Fruit fly (Drosophila melanogaster) whole organism, embryonic: ENCODE results near the gene defl.

ENCODE experiments used
- Abd-B ChIP-seq: fragments of 200-800 bp; sonication (Bioruptor generic); optimal IDR thresholded peaks from 2 replicates; lab custom pipeline; 2018; ENCODE audit warnings: missing biosample characterization, mild to moderate bottlenecking, missing genetic modification characterization, moderate library complexity
- Antp ChIP-seq: fragments of 200-800 bp; sonication (Bioruptor generic); optimal IDR thresholded peaks from 3 replicates; lab custom pipeline; 2016; ENCODE audit warnings: missing biosample characterization, missing genetic modification characterization
- BtbVII ChIP-seq: fragments of 200-800 bp; sonication (Bioruptor generic); optimal IDR thresholded peaks from 3 replicates; lab custom pipeline; 2017; ENCODE audit warnings: missing biosample characterization, mild to moderate bottlenecking, missing genetic modification characterization
- CG10147 ChIP-seq: fragments of 200-800 bp; sonication (Bioruptor generic); optimal IDR thresholded peaks from 2 replicates; lab custom pipeline; 2019; ENCODE audit warnings: missing biosample characterization, mild to moderate bottlenecking, missing genetic modification characterization, moderate library complexity
- CG10209 ChIP-seq: fragments of 200-800 bp; sonication (Bioruptor generic); optimal IDR thresholded peaks from 3 replicates; lab custom pipeline; 2017; ENCODE audit warnings: missing biosample characterization, mild to moderate bottlenecking, missing genetic modification characterization, missing genetic modification reagents
- CG10654 ChIP-seq: fragments of 200-800 bp; sonication (Bioruptor generic); optimal IDR thresholded peaks from 2 replicates; lab custom pipeline; 2016; ENCODE audit warnings: missing biosample characterization, missing genetic modification characterization
- CG10959 ChIP-seq: fragments of 200-800 bp; sonication (Bioruptor generic); IDR thresholded peaks from 2 replicates; pipeline ENCODE4 v1.3.6; 2022; ENCODE audit warnings: missing biosample characterization, missing genetic modification characterization
- CG11504 ChIP-seq: fragments of 200-800 bp; sonication (Bioruptor generic); optimal IDR thresholded peaks from 3 replicates; lab custom pipeline; 2019; ENCODE audit warnings: missing biosample characterization, mild to moderate bottlenecking, missing genetic modification characterization, moderate library complexity
- CG12769 ChIP-seq: fragments of 200-800 bp; sonication (Bioruptor generic); optimal IDR thresholded peaks from 2 replicates; lab custom pipeline; 2019; ENCODE audit warnings: missing biosample characterization, mild to moderate bottlenecking, missing genetic modification characterization, moderate library complexity
- CG14014 ChIP-seq: fragments of 200-800 bp; sonication (Bioruptor generic); IDR thresholded peaks from 2 replicates; pipeline ENCODE4 v1.3.6; 2022; ENCODE audit warnings: missing biosample characterization, missing genetic modification characterization
- CG15269 ChIP-seq: fragments of 200-800 bp; sonication (Bioruptor generic); optimal IDR thresholded peaks from 2 replicates; lab custom pipeline; 2018; ENCODE audit warnings: missing biosample characterization, mild to moderate bottlenecking, missing genetic modification characterization, moderate library complexity
- CG17612 ChIP-seq: fragments of 200-800 bp; sonication (Bioruptor generic); IDR thresholded peaks from 2 replicates; pipeline ENCODE4 v1.3.6; 2022; ENCODE audit warnings: missing biosample characterization, missing genetic modification characterization
- CG17829 ChIP-seq: fragments of 200-800 bp; optimal IDR thresholded peaks from 2 replicates; lab custom pipeline; 2019; ENCODE audit warnings: missing biosample characterization, mild to moderate bottlenecking, missing genetic modification characterization, moderate library complexity
- CG1792 ChIP-seq: fragments of 200-800 bp; sonication (Bioruptor generic); optimal IDR thresholded peaks from 2 replicates; lab custom pipeline; 2016; ENCODE audit warnings: missing biosample characterization, missing genetic modification characterization
- CG18599 ChIP-seq: fragments of 200-800 bp; sonication (Bioruptor generic); optimal IDR thresholded peaks from 3 replicates; lab custom pipeline; 2017; ENCODE audit warnings: missing biosample characterization, missing genetic modification characterization, mild to moderate bottlenecking, moderate library complexity, missing genetic modification reagents
- CG2129 ChIP-seq: fragments of 200-800 bp; sonication (Bioruptor generic); IDR thresholded peaks from 2 replicates; pipeline ENCODE4 v1.3.6; 2022; ENCODE audit warnings: missing biosample characterization, missing genetic modification characterization; ENCODE audit not compliant: partially characterized antibody
- CG3407 ChIP-seq: fragments of 200-800 bp; sonication (Bioruptor generic); optimal IDR thresholded peaks from 2 replicates; lab custom pipeline; 2018; ENCODE audit warnings: missing biosample characterization, mild to moderate bottlenecking, missing genetic modification characterization
- CG4328 ChIP-seq: fragments of 200-800 bp; sonication (Bioruptor generic); optimal IDR thresholded peaks from 3 replicates; lab custom pipeline; 2017; ENCODE audit warnings: missing biosample characterization, missing genetic modification reagents, missing genetic modification characterization
- CG4854 ChIP-seq: fragments of 200-800 bp; sonication (Bioruptor generic); optimal IDR thresholded peaks from 2 replicates; lab custom pipeline; 2016; ENCODE audit warnings: missing biosample characterization, missing genetic modification characterization, inconsistent platforms
- CG7786 ChIP-seq: fragments of 200-800 bp; sonication (Bioruptor generic); optimal IDR thresholded peaks from 2 replicates; lab custom pipeline; 2016; ENCODE audit warnings: missing biosample characterization, missing genetic modification characterization
- CG8089 ChIP-seq: fragments of 200-800 bp; sonication (Bioruptor generic); optimal IDR thresholded peaks from 3 replicates; lab custom pipeline; 2016; ENCODE audit warnings: missing biosample characterization, missing genetic modification characterization
- Hand ChIP-seq: fragments of 200-800 bp; sonication (Bioruptor generic); optimal IDR thresholded peaks from 2 replicates; lab custom pipeline; 2017; ENCODE audit warnings: mild to moderate bottlenecking, missing biosample characterization, missing genetic modification reagents, missing genetic modification characterization
- Lpt ChIP-seq: fragments of >200 bp; optimal IDR thresholded peaks from 2 replicates; lab custom pipeline; 2018; ENCODE audit warnings: missing biosample characterization, missing genetic modification characterization
- NC2α ChIP-seq: fragments of 200-800 bp; sonication (Bioruptor generic); optimal IDR thresholded peaks from 2 replicates; lab custom pipeline; 2016; ENCODE audit warnings: missing biosample characterization, missing genetic modification characterization
- Neu2 ChIP-seq: fragments of 200-800 bp; sonication (Bioruptor generic); optimal IDR thresholded peaks from 3 replicates; lab custom pipeline; 2016; ENCODE audit warnings: missing biosample characterization, missing genetic modification characterization, borderline replicate concordance
- Ptx1 ChIP-seq: fragments of 200-800 bp; sonication (Bioruptor generic); IDR thresholded peaks from 2 replicates; pipeline ENCODE4 v1.3.6; 2022; ENCODE audit warnings: missing biosample characterization, missing genetic modification characterization
- Sry-δ ChIP-seq: fragments of 200-800 bp; sonication (Bioruptor generic); optimal IDR thresholded peaks from 2 replicates; lab custom pipeline; 2016; ENCODE audit warnings: missing biosample characterization, missing genetic modification characterization
- Vsx1 ChIP-seq: fragments of 200-800 bp; sonication (Bioruptor generic); optimal IDR thresholded peaks from 2 replicates; lab custom pipeline; 2017; ENCODE audit warnings: missing biosample characterization, mild to moderate bottlenecking, missing genetic modification characterization, missing genetic modification reagents
- Xbp1 ChIP-seq: fragments of 200-800 bp; sonication (Bioruptor generic); optimal IDR thresholded peaks from 3 replicates; lab custom pipeline; 2016; ENCODE audit warnings: missing biosample characterization, mild to moderate bottlenecking, missing genetic modification characterization
- az2 ChIP-seq: fragments of 200-800 bp; sonication (Bioruptor generic); optimal IDR thresholded peaks from 3 replicates; lab custom pipeline; 2016; ENCODE audit warnings: missing biosample characterization, missing genetic modification characterization
- cas ChIP-seq: fragments of 200-800 bp; sonication (Bioruptor generic); IDR thresholded peaks from 2 replicates; pipeline ENCODE4 v1.3.6; 2022; ENCODE audit warnings: missing biosample characterization, missing genetic modification characterization
- cato ChIP-seq: fragments of 200-800 bp; sonication (Bioruptor generic); optimal IDR thresholded peaks from 2 replicates; lab custom pipeline; 2016; ENCODE audit warnings: missing biosample characterization, missing genetic modification characterization, borderline replicate concordance
- dysf ChIP-seq: fragments of 200-800 bp; sonication (Bioruptor generic); IDR thresholded peaks from 3 replicates; pipeline ENCODE4 v1.3.6; 2022; ENCODE audit warnings: missing biosample characterization, missing genetic modification characterization
- en ChIP-seq: fragments of 200-800 bp; sonication (Bioruptor generic); optimal IDR thresholded peaks from 2 replicates; lab custom pipeline; 2016; ENCODE audit warnings: missing biosample characterization, missing genetic modification characterization
- fd96Cb ChIP-seq: fragments of 200-800 bp; sonication (Bioruptor generic); optimal IDR thresholded peaks from 2 replicates; lab custom pipeline; 2018; ENCODE audit warnings: missing biosample characterization, mild to moderate bottlenecking, missing genetic modification characterization, moderate library complexity
- gro ChIP-seq: fragments of 200-800 bp; sonication (Bioruptor generic); optimal IDR thresholded peaks from 2 replicates; lab custom pipeline; 2016; ENCODE audit warnings: missing biosample characterization, missing genetic modification characterization
- hkb ChIP-seq, 2 experiments: fragments of 200-800 bp in 1 of 2; fragments of >200 bp in 1 of 2; sonication (Bioruptor generic) in 1 of 2; IDR thresholded peaks in 1 of 2; optimal IDR thresholded peaks in 1 of 2; 2 replicates each; pipeline versions ENCODE4 v1.3.6 to Lab custom; 2017 to 2022; ENCODE audit warnings: missing biosample characterization in 1 of 2, missing genetic modification characterization in 1 of 2
- kay ChIP-seq: fragments of 200-800 bp; sonication (Bioruptor generic); optimal IDR thresholded peaks from 2 replicates; lab custom pipeline; 2016; ENCODE audit warnings: missing biosample characterization, missing genetic modification characterization
- lmd ChIP-seq: fragments of 200-800 bp; sonication (Bioruptor generic); IDR thresholded peaks from 2 replicates; pipeline ENCODE4 v1.3.6; 2022; ENCODE audit warnings: missing biosample characterization, missing genetic modification characterization
- mld ChIP-seq: fragments of 200-800 bp; sonication (Bioruptor generic); IDR thresholded peaks from 3 replicates; pipeline ENCODE4 v1.3.6; 2022; ENCODE audit warnings: missing biosample characterization, missing genetic modification characterization; ENCODE audit not compliant: partially characterized antibody
- nom ChIP-seq: fragments of 200-800 bp; sonication (Bioruptor generic); optimal IDR thresholded peaks from 2 replicates; lab custom pipeline; 2017; ENCODE audit warnings: missing biosample characterization, missing genetic modification characterization, mild to moderate bottlenecking, moderate library complexity, missing genetic modification reagents
- pho ChIP-seq: fragments of 200-800 bp; sonication (Bioruptor generic); optimal IDR thresholded peaks from 2 replicates; lab custom pipeline; 2016; ENCODE audit warnings: missing biosample characterization, missing genetic modification characterization
- phol ChIP-seq: fragments of 200-800 bp; sonication (Bioruptor generic); optimal IDR thresholded peaks from 3 replicates; lab custom pipeline; 2018; ENCODE audit warnings: missing biosample characterization, mild to moderate bottlenecking, missing genetic modification characterization, moderate library complexity
- pzg ChIP-seq: fragments of 200-800 bp; sonication (Bioruptor generic); optimal IDR thresholded peaks from 3 replicates; lab custom pipeline; 2018; ENCODE audit warnings: missing biosample characterization, mild to moderate bottlenecking, missing genetic modification characterization, moderate library complexity
- slbo ChIP-seq: fragments of 200-800 bp; sonication (Bioruptor generic); IDR thresholded peaks from 2 replicates; pipeline ENCODE4 v1.3.6; 2022; ENCODE audit warnings: missing biosample characterization, missing genetic modification characterization
- sr ChIP-seq: fragments of 200-800 bp; sonication (Bioruptor generic); IDR thresholded peaks from 3 replicates; pipeline ENCODE4 v1.3.6; 2022; ENCODE audit warnings: missing biosample characterization, missing genetic modification characterization
- tin ChIP-seq: fragments of 200-800 bp; sonication (Bioruptor generic); optimal IDR thresholded peaks from 3 replicates; lab custom pipeline; 2016; ENCODE audit warnings: missing biosample characterization, missing genetic modification characterization
- tup ChIP-seq: fragments of 200-800 bp; sonication (Bioruptor generic); optimal IDR thresholded peaks from 2 replicates; lab custom pipeline; 2016; ENCODE audit warnings: missing biosample characterization, mild to moderate bottlenecking, missing genetic modification characterization, moderate library complexity
- zen ChIP-seq: fragments of 200-800 bp; sonication (Bioruptor generic); optimal IDR thresholded peaks from 3 replicates; lab custom pipeline; 2018; ENCODE audit warnings: missing biosample characterization, mild to moderate bottlenecking, missing genetic modification characterization, moderate library complexity

Gene defl

dm6 chr3L:9744060-9744549 is 20.9 kb downstream of the defl start (continued):
- peak; percentile 93 for TF ChIP-seq CG17829 (tag; lab: Kevin White, UChicago)
- peak; percentile 92 for TF ChIP-seq Ptx1
- peak; percentile 100 for TF ChIP-seq CG11504 (tag; lab: Kevin White, UChicago)
- peak; percentile 80 for TF ChIP-seq Antp
- TF ChIP-seq mld = no peak
- TF ChIP-seq CG10209 = peak; percentile 75
- TF ChIP-seq kay (GFP tag; lab: Kevin White, UChicago) = peak; percentile 56
- peak; percentile 76 for TF ChIP-seq en (GFP tag; lab: Kevin White, UChicago)
- TF ChIP-seq Neu2 (GFP tag; lab: Kevin White, UChicago) = no peak
- peak; percentile 95 for TF ChIP-seq tin (GFP tag; lab: Kevin White, UChicago)
- peak; percentile 58 for TF ChIP-seq Abd-B (GFP tag; lab: Kevin White, UChicago)
- TF ChIP-seq CG15269 (tag; lab: Kevin White, UChicago) = peak; percentile 79
- peak; percentile 38 for TF ChIP-seq pho (GFP tag; lab: Kevin White, UChicago)
- TF ChIP-seq slbo = peak; percentile 75
- peak; percentile 79 for TF ChIP-seq CG4854 (GFP tag; lab: Kevin White, UChicago)
- TF ChIP-seq gro (GFP tag; lab: Kevin White, UChicago) = peak; percentile 92
- TF ChIP-seq CG17612 (GFP tag; lab: Robert Waterston, UW) = peak; percentile 72
- TF ChIP-seq Xbp1 (GFP tag; lab: Kevin White, UChicago) = peak; percentile 68
- peak; percentile 34 for TF ChIP-seq CG8089
- no peak for TF ChIP-seq CG12769 (tag; lab: Kevin White, UChicago)
- no peak for TF ChIP-seq hkb (optimal IDR thresholded peaks at IDR 0.05; lab: Kevin White, UChicago)
- TF ChIP-seq hkb (GFP tag; IDR thresholded peaks at IDR 0.05; lab: Robert Waterston, UW) = peak; percentile 89
- peak; percentile 90 for TF ChIP-seq CG10654 (GFP tag; lab: Kevin White, UChicago)
- peak; percentile 59 for TF ChIP-seq Sry-δ (GFP tag; lab: Kevin White, UChicago)
- TF ChIP-seq tup = no peak
- TF ChIP-seq cato = peak; percentile 61
- TF ChIP-seq lmd (GFP tag; lab: Robert Waterston, UW) = peak; percentile 91
- TF ChIP-seq phol (tag; lab: Kevin White, UChicago) = peak; percentile 94
- TF ChIP-seq Vsx1 (GFP tag; lab: Kevin White, UChicago) = peak; percentile 86
- TF ChIP-seq Lpt = no peak
- peak; percentile 95 for TF ChIP-seq fd96Cb
- TF ChIP-seq sr (GFP tag; lab: Robert Waterston, UW) = peak; percentile 62; the same call in 1 of the 3 replicates
- no peak for TF ChIP-seq pzg (GFP tag; lab: Kevin White, UChicago)
- TF ChIP-seq CG3407 (GFP tag; lab: Kevin White, UChicago) = peak; percentile 74
- TF ChIP-seq zen = peak; percentile 7
- peak; percentile 66 for TF ChIP-seq CG4328 (GFP tag; lab: Kevin White, UChicago)
- TF ChIP-seq cas (GFP tag; lab: Robert Waterston, UW) = peak; percentile 70; the same call in 1 of the 2 replicates
- TF ChIP-seq Hand (GFP tag; lab: Kevin White, UChicago) = peak; percentile 42
- peak; percentile 41 for TF ChIP-seq CG7786 (GFP tag; lab: Kevin White, UChicago)
- TF ChIP-seq CG18599 (GFP tag; lab: Kevin White, UChicago) = peak; percentile 89
- peak; percentile 78 for TF ChIP-seq CG14014 (GFP tag; lab: Robert Waterston, UW)
- no peak for TF ChIP-seq NC2α
- peak; percentile 92 for TF ChIP-seq dysf
- peak; percentile 91 for TF ChIP-seq CG10147 (GFP tag; lab: Kevin White, UChicago)
- peak; percentile 93 for TF ChIP-seq BtbVII
- TF ChIP-seq nom (GFP tag; lab: Kevin White, UChicago) = peak; percentile 94
- no peak for TF ChIP-seq CG2129
- TF ChIP-seq CG10959 = peak; percentile 64
- TF ChIP-seq az2 (GFP tag; lab: Kevin White, UChicago) = peak; percentile 80
- peak; percentile 84 for TF ChIP-seq CG1792
